Fruit fly (Drosophila melanogaster) whole organism, adult: Measurements from ENCODE around the gene Or33c.
A peak's percentile ranks its signal among the peaks of the same experiment; 100 is the strongest.

Experiments used
- CG11617 ChIP-seq: fragments of 200-800 bp; sonication (Bioruptor generic); optimal IDR thresholded peaks from 2 replicates; lab custom pipeline; 2017; ENCODE audit warnings: mild to moderate bottlenecking, missing biosample characterization, missing genetic modification reagents, missing genetic modification characterization
- CG12768 ChIP-seq: fragments of 200-800 bp; sonication (Bioruptor generic); optimal IDR thresholded peaks from 2 replicates; lab custom pipeline; 2017; ENCODE audit warnings: missing biosample characterization, missing genetic modification characterization, mild to moderate bottlenecking, moderate library complexity, missing genetic modification reagents
- CG14711 ChIP-seq: fragments of 200-800 bp; sonication (Bioruptor generic); optimal IDR thresholded peaks from 2 replicates; lab custom pipeline; 2018; ENCODE audit warnings: missing biosample characterization, mild to moderate bottlenecking, missing genetic modification characterization, moderate library complexity
- CG1620 ChIP-seq: fragments of 200-800 bp; sonication (Bioruptor generic); optimal IDR thresholded peaks from 2 replicates; lab custom pipeline; 2016; ENCODE audit warnings: missing biosample characterization, missing genetic modification characterization
- CG33017 ChIP-seq: fragments of 200-800 bp; sonication (Bioruptor generic); optimal IDR thresholded peaks from 2 replicates; lab custom pipeline; 2018; ENCODE audit warnings: missing biosample characterization, mild to moderate bottlenecking, missing genetic modification characterization, moderate library complexity
- CG5204 ChIP-seq: fragments of 200-800 bp; sonication (Bioruptor generic); optimal IDR thresholded peaks from 2 replicates; lab custom pipeline; 2016; ENCODE audit warnings: missing biosample characterization, missing genetic modification characterization
- CG7045 ChIP-seq: fragments of 200-800 bp; sonication (Bioruptor generic); optimal IDR thresholded peaks from 2 replicates; lab custom pipeline; 2017; ENCODE audit warnings: missing biosample characterization, mild to moderate bottlenecking, missing genetic modification characterization
- CG7101 ChIP-seq: fragments of 200-800 bp; sonication (Bioruptor generic); optimal IDR thresholded peaks from 2 replicates; lab custom pipeline; 2018; ENCODE audit warnings: missing biosample characterization, mild to moderate bottlenecking, missing genetic modification characterization, moderate library complexity
- Clk ChIP-seq: fragments of 200-800 bp; sonication (Bioruptor generic); optimal IDR thresholded peaks from 2 replicates; lab custom pipeline; 2017; ENCODE audit warnings: missing biosample characterization, missing genetic modification characterization
- Crg-1 ChIP-seq: fragments of 200-800 bp; sonication (Bioruptor generic); optimal IDR thresholded peaks from 2 replicates; lab custom pipeline; 2016; ENCODE audit warnings: missing biosample characterization, missing genetic modification characterization
- Hr96 ChIP-seq: fragments of 200-800 bp; sonication (Bioruptor generic); optimal IDR thresholded peaks from 2 replicates; lab custom pipeline; 2016; ENCODE audit warnings: missing biosample characterization, missing genetic modification characterization
- Mnt ChIP-seq: fragments of 200-800 bp; sonication (Bioruptor generic); optimal IDR thresholded peaks from 2 replicates; lab custom pipeline; 2016; ENCODE audit warnings: missing biosample characterization, mild to moderate bottlenecking, missing genetic modification characterization
- bab1 ChIP-seq: fragments of 200-800 bp; sonication (Bioruptor generic); optimal IDR thresholded peaks from 3 replicates; lab custom pipeline; 2019; ENCODE audit warnings: missing biosample characterization, mild to moderate bottlenecking, missing genetic modification characterization, moderate library complexity
- cic ChIP-seq: fragments of 200-800 bp; sonication (Bioruptor generic); optimal IDR thresholded peaks from 2 replicates; lab custom pipeline; 2017; ENCODE audit warnings: missing biosample characterization, mild to moderate bottlenecking, missing genetic modification characterization, moderate library complexity
- cnc ChIP-seq, 2 experiments: fragments of >200 bp; optimal IDR thresholded peaks; 2 replicates each; lab custom pipeline; 2017
- kay ChIP-seq: fragments of 200-800 bp; sonication (Bioruptor generic); peaks from one replicate; lab custom pipeline; 2016; ENCODE audit warnings: missing biosample characterization, missing genetic modification characterization, borderline replicate concordance
- ovo ChIP-seq: fragments of 200-800 bp; sonication (Bioruptor generic); optimal IDR thresholded peaks from 2 replicates; lab custom pipeline; 2016; ENCODE audit warnings: missing biosample characterization, missing genetic modification characterization
- pad ChIP-seq: fragments of 200-800 bp; sonication (Bioruptor generic); optimal IDR thresholded peaks from 3 replicates; lab custom pipeline; 2017; ENCODE audit warnings: missing biosample characterization, missing genetic modification characterization, mild to moderate bottlenecking, moderate library complexity, missing genetic modification reagents
- tj ChIP-seq: fragments of 200-800 bp; sonication (Bioruptor generic); optimal IDR thresholded peaks from 3 replicates; lab custom pipeline; 2017; ENCODE audit warnings: missing biosample characterization, mild to moderate bottlenecking, missing genetic modification characterization, moderate library complexity
- toe ChIP-seq: fragments of 200-800 bp; sonication (Bioruptor generic); optimal IDR thresholded peaks from 2 replicates; lab custom pipeline; 2016; ENCODE audit warnings: missing biosample characterization, missing genetic modification characterization

Or33c gene

DNA sequence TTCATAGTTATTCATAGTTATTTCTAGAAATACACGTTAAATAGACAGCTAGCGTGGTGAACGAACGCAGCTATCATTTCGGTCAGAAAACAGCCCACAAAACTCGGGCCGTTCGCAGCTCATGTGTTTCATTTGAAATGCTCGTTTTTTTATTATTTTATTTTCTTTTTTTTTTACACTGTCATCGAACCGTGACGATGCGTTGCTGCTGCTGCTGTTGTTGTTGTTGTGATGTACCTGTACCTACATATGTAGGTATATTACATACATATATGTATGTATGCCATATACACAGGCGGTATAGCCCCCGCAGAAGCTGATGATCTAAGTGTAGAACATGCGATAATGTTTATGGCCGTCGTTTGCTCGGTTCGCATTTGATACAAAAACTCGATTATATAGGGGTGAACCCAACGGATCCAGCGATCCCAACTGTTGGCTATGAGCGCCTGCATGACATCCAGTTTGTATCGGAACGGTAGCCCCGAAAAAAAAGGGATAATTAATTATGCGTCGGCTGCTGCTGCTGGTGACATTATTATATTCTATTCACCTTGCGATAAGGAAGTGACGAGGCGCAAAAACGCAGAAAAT lies 35.5 kb downstream of the Or33c start:
- TF ChIP-seq toe (GFP tag; lab: Kevin White, UChicago) (no peak), CG11617 (GFP tag; lab: Kevin White, UChicago) (no peak)

DNA sequence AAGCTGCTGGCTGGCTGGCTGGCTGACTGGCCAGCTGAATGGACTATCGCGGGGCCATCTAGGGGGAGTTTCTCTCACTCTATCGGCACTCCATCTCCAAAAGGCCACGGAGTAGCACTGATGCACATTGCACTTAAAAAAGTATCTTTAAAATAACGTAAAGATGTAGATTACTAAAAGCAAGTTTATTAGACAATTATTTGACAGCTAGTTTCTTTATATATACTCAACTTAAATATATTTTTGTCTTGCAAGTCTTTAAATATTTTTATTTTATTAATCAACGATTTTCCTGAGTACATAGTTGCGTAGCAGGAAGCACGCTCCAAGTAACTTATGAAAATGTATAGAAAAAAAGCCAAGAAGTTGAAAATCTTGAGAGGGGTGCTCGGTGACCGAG lies 39.2 kb downstream of the Or33c start:
- no peak for TF ChIP-seq kay (GFP tag; lab: Kevin White, UChicago)
- TF ChIP-seq cic (GFP tag; lab: Kevin White, UChicago): no peak
- TF ChIP-seq Mnt: no peak
- no peak for TF ChIP-seq Clk (GFP tag; lab: Kevin White, UChicago)
- no peak for TF ChIP-seq CG5204 (GFP tag; lab: Kevin White, UChicago)
- no peak for TF ChIP-seq toe (GFP tag; lab: Kevin White, UChicago)
- no peak for TF ChIP-seq CG14711 (tag; lab: Kevin White, UChicago)
- no peak for TF ChIP-seq pad
- TF ChIP-seq CG1620 (GFP tag; lab: Kevin White, UChicago): no peak
- no peak for TF ChIP-seq Crg-1 (GFP tag; lab: Kevin White, UChicago)
- TF ChIP-seq CG11617 (GFP tag; lab: Kevin White, UChicago): no peak
- TF ChIP-seq CG7101 (tag; lab: Kevin White, UChicago): no peak
- no peak for TF ChIP-seq CG12768 (GFP tag; lab: Kevin White, UChicago)
- no peak for TF ChIP-seq cnc (optimal IDR thresholded peaks at IDR 0.05; lab: Kevin White, UChicago)
- TF ChIP-seq bab1: no peak
- TF ChIP-seq tj: no peak
- no peak for TF ChIP-seq Hr96
- TF ChIP-seq CG33017: no peak
- no peak for TF ChIP-seq ovo (GFP tag; lab: Kevin White, UChicago)
- TF ChIP-seq CG7045 (GFP tag; lab: Kevin White, UChicago): no peak

DNA sequence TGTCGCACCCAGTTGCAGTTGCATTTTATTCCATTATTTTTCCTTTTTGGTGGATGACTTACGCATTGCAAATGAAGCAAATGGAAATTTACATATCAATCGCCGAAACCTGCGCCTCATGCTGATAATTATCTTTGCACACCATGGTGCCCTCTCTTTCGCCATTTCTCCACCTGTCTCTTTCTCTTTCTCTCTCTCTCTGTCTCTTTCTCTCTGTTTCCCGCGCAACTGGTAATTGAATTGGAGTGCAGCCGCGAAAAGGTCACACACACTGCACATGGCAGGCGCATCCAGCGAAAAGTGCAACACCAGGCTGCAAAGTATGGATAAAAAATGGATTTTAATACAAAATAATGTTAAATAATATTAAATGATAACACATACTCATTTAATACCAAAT lies 40.0 kb downstream of the Or33c start:
- TF ChIP-seq CG12768 (GFP tag; lab: Kevin White, UChicago) (no peak), CG7045 (GFP tag; lab: Kevin White, UChicago) (no peak), cnc (optimal IDR thresholded peaks at IDR 0.05; lab: Kevin White, UChicago) (no peak), pad (no peak), Hr96 (no peak), cic (GFP tag; lab: Kevin White, UChicago) (no peak), CG14711 (tag; lab: Kevin White, UChicago) (no peak), Mnt (no peak)

- TF ChIP-seq CG5204 (GFP tag; lab: Kevin White, UChicago) (no peak), cic (GFP tag; lab: Kevin White, UChicago) (no peak), ovo (GFP tag; lab: Kevin White, UChicago) (no peak), CG14711 (tag; lab: Kevin White, UChicago) (no peak)
Observed at dm6 chr2L:11980075-11980474, 42.3 kb downstream of the Or33c start.

DNA sequence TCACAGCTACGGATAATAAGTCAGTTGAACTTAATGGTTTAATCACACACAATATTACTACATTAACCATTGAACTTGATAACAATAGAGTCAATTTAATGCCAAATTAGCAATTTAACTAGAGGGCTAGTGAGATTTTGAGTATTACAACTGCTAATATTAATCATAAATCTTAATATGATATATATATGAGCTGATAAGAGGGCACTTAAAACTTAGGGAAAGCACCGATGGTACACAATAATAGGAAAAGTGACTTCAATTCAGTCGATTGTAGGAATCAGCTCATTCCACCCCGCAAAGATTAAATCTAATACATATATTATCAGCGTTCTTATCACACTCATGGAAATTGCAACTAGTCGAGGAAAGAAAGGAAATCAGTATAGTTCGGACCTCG lies 43.4 kb downstream of the Or33c start, which contains the start of gene CG16965:
Gene CG16965, plus strand, starts transcription at position 382 of the 400 bp plus-strand sequence.
- no peak for TF ChIP-seq CG7101 (tag; lab: Kevin White, UChicago)
- peak; percentile 64 for TF ChIP-seq cic (GFP tag; lab: Kevin White, UChicago)
- no peak for TF ChIP-seq CG5204 (GFP tag; lab: Kevin White, UChicago)

DNA sequence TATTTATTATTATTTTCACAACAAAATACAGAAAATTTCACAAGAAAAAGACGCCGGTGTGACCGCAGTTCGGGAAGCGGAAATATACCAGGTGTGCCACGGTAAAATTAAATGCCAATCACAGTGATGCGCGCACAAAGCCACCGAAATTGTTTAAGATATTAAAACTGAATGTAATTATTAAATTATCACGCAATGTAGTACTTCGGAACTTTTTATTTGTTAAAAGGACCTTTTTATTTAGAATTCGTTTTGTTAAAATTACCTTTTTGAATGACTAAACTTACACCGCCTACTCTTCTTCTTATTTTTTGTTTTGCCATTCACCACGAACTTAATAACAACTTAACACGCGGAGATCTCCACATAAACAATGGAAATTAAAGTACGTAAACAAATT lies 50.2 kb downstream of the Or33c start, which contains the start of the genes CG6686 and CG34163:
Gene CG6686, minus strand, starts transcription at position 95 of the 400 bp plus-strand sequence.
Gene CG34163, plus strand, starts transcription at position 326 of the 400 bp plus-strand sequence.
- no peak for TF ChIP-seq cic (GFP tag; lab: Kevin White, UChicago)
- TF ChIP-seq Hr96: no peak
- no peak for TF ChIP-seq pad
- TF ChIP-seq CG5204 (GFP tag; lab: Kevin White, UChicago): no peak
- no peak for TF ChIP-seq CG33017
- no peak for TF ChIP-seq CG12768 (GFP tag; lab: Kevin White, UChicago)
- TF ChIP-seq Clk (GFP tag; lab: Kevin White, UChicago): no peak
- TF ChIP-seq Crg-1 (GFP tag; lab: Kevin White, UChicago): peak; percentile 27
- TF ChIP-seq CG1620 (GFP tag; lab: Kevin White, UChicago): peak; percentile 64
- no peak for TF ChIP-seq kay (GFP tag; lab: Kevin White, UChicago)
- TF ChIP-seq cnc (optimal IDR thresholded peaks at IDR 0.05; lab: Kevin White, UChicago): no peak
- peak; percentile 42 for TF ChIP-seq tj
- TF ChIP-seq Mnt: peak; percentile 91
- TF ChIP-seq CG7045 (GFP tag; lab: Kevin White, UChicago): no peak
- peak; percentile 76 for TF ChIP-seq bab1
- peak; percentile 48 for TF ChIP-seq CG7101 (tag; lab: Kevin White, UChicago)
- peak; percentile 7 for TF ChIP-seq ovo (GFP tag; lab: Kevin White, UChicago)
- no peak for TF ChIP-seq toe (GFP tag; lab: Kevin White, UChicago)
- TF ChIP-seq CG14711 (tag; lab: Kevin White, UChicago): peak; percentile 50
- TF ChIP-seq CG11617 (GFP tag; lab: Kevin White, UChicago): peak; percentile 66
